Fruit fly (Drosophila melanogaster): ENCODE results near the gene CG43329.

DNA sequence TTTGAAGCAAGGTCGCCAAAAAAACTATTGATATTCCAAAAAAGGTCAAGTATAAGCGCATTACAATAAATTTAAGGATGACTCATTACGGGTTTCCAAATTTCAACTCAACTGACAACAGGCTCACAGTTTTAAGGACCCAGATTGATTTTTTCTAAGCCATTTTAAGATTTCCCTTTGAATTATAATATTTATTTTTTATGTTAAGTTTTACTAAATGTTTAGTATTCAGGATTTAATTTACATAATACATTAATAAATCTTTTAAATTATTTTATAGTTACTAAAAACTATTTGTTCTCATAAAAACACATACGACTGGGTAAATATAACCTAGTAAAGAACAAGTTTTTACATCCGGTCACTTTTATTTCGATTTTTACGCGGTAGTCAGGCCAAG is at the start of gene CG43329:
- TF ChIP-seq Hmx (GFP tag; optimal IDR thresholded peaks at IDR 0.05) (no peak), CG7372 (GFP tag; IDR thresholded peaks at IDR 0.05) (no peak), wdn (GFP tag; IDR thresholded peaks at IDR 0.05) (no peak), CG5180 (GFP tag; optimal IDR thresholded peaks at IDR 0.05) (no peak), en (GFP tag; optimal IDR thresholded peaks at IDR 0.05) (no peak), Poxn (GFP tag; IDR thresholded peaks at IDR 0.05) (no peak), CG6175 (GFP tag; IDR thresholded peaks at IDR 0.05) (no peak), CG6813 (GFP tag; optimal IDR thresholded peaks at IDR 0.05) (no peak), vfl (GFP tag; optimal IDR thresholded peaks at IDR 0.05) (no peak), Xrp1 (GFP tag; IDR thresholded peaks at IDR 0.05) (no peak), Antp (GFP tag; optimal IDR thresholded peaks at IDR 0.05) (no peak), Jarid2 (GFP tag; optimal IDR thresholded peaks at IDR 0.05) (no peak), nau (GFP tag; optimal IDR thresholded peaks at IDR 0.05) (no peak)
